Worm (Caenorhabditis elegans) whole organism, L1 larva: ENCODE data around the gene F37C12.18.

Experiments
- ama-1 ChIP-seq: fragments of 150-350 bp; optimal IDR thresholded peaks from 2 replicates; lab custom pipeline; 2014
- ceh-63 ChIP-seq: fragments of 200-800 bp; sonication (Bioruptor generic); optimal IDR thresholded peaks from 2 replicates; lab custom pipeline; 2018; ENCODE audit warnings: mild to moderate bottlenecking, missing genetic modification characterization, missing compliant biosample characterization
- efl-1 ChIP-seq, 4 experiments: fragments of 150-350 bp; optimal IDR thresholded peaks in 3 of 4; peaks in 1 of 4; 1 replicate in 1 of 4; 2 replicates in 3 of 4; lab custom pipeline; 2014; ENCODE audit warnings: missing biosample characterization in 2 of 4, missing genetic modification characterization in 2 of 4, missing genetic modification reagents in 2 of 4
- nhr-237 ChIP-seq: fragments of 150-350 bp; optimal IDR thresholded peaks from 2 replicates; lab custom pipeline; 2014; ENCODE audit warnings: missing biosample characterization, missing genetic modification characterization
- nhr-76 ChIP-seq: sonication (generic microtip); optimal IDR thresholded peaks from 2 replicates; lab custom pipeline; 2017; ENCODE audit warnings: missing biosample characterization, missing genetic modification characterization
- swsn-7 ChIP-seq: sonication (generic microtip); optimal IDR thresholded peaks from 2 replicates; lab custom pipeline; 2016; ENCODE audit warnings: missing genetic modification characterization, missing compliant biosample characterization
- ztf-11 ChIP-seq, 2 experiments: sonication (generic microtip); optimal IDR thresholded peaks; 2 replicates each; lab custom pipeline; 2016 to 2017; ENCODE audit warnings: missing genetic modification characterization in 2 of 2, missing biosample characterization in 1 of 2, missing compliant biosample characterization in 1 of 2

ce11 chrIII:7144749-7145148 is 50.5 kb downstream of the F37C12.18 start, which contains the start of gene glr-2:
- TF ChIP-seq ama-1 (lab: Kevin White, UChicago) (no peak), efl-1 (optimal IDR thresholded peaks at IDR 0.05; lab: Kevin White, UChicago) (no peak), efl-1 (GFP tag; optimal IDR thresholded peaks at IDR 0.05 in 1 of 2; lab: Kevin White, UChicago) (no peak), nhr-237 (tag; lab: Kevin White, UChicago) (no peak), nhr-76 (tag; lab: Kevin White, UChicago) (no peak), ztf-11 (tag; optimal IDR thresholded peaks at IDR 0.05; lab: Kevin White, UChicago) (no peak), swsn-7 (tag; lab: Kevin White, UChicago) (no peak), ceh-63 (no peak)
